Worm (Caenorhabditis elegans) whole organism, L4 larva: ENCODE data around the gene haf-1.

Experiments used
- T26A8.4 ChIP-seq: fragments of 200-800 bp; sonication (Bioruptor generic); IDR thresholded peaks from 2 replicates; pipeline ENCODE4 v1.3.6; 2022; ENCODE audit warnings: missing genetic modification characterization, missing compliant biosample characterization
- ZK337.2 ChIP-seq: fragments of 200-800 bp; sonication (Bioruptor generic); IDR thresholded peaks from 2 replicates; pipeline ENCODE4 v1.3.6; 2022; ENCODE audit warnings: missing genetic modification reagents, missing genetic modification characterization, missing compliant biosample characterization
- aha-1 ChIP-seq: fragments of 150-350 bp; peaks from one replicate; lab custom pipeline; 2014; ENCODE audit warnings: missing biosample characterization, missing genetic modification characterization
- ceh-20 ChIP-seq: fragments of 200-800 bp; sonication (Bioruptor generic); IDR thresholded peaks from 2 replicates; pipeline ENCODE4 v1.3.6; 2022; ENCODE audit warnings: missing genetic modification reagents, missing genetic modification characterization, missing compliant biosample characterization
- ceh-32 ChIP-seq: sonication (generic microtip); optimal IDR thresholded peaks from 2 replicates; lab custom pipeline; 2016; ENCODE audit warnings: mild to moderate bottlenecking, missing genetic modification characterization, missing compliant biosample characterization; ENCODE audit not compliant: poor library complexity
- ceh-82 ChIP-seq: sonication (generic microtip); optimal IDR thresholded peaks from 2 replicates; lab custom pipeline; 2017; ENCODE audit warnings: missing biosample characterization, missing genetic modification characterization
- daf-16 ChIP-seq, 3 experiments: sonication (generic microtip); optimal IDR thresholded peaks; 2 replicates each; lab custom pipeline; 2016 to 2017; ENCODE audit warnings: missing genetic modification characterization in 3 of 3, missing genetic modification reagents in 3 of 3, mild to moderate bottlenecking in 2 of 3, missing compliant biosample characterization in 2 of 3, missing biosample characterization in 1 of 3, moderate library complexity in 1 of 3
- dve-1 ChIP-seq: sonication (generic microtip); optimal IDR thresholded peaks from 2 replicates; lab custom pipeline; 2017; ENCODE audit warnings: antibody characterized with exemption, mild to moderate bottlenecking, missing genetic modification characterization, missing compliant biosample characterization; ENCODE audit not compliant: insufficient read depth
- egl-27 ChIP-seq: sonication (generic microtip); optimal IDR thresholded peaks from 3 replicates; lab custom pipeline; 2017; ENCODE audit warnings: missing biosample characterization, missing genetic modification reagents, missing genetic modification characterization
- hif-1 ChIP-seq, 2 experiments: sonication (generic microtip); optimal IDR thresholded peaks; 2 replicates each; lab custom pipeline; 2016 to 2017; ENCODE audit warnings: missing compliant biosample characterization in 2 of 2, missing genetic modification characterization in 2 of 2, missing genetic modification reagents in 2 of 2, missing genotype in 2 of 2, mild to moderate bottlenecking in 1 of 2
- hlh-11 ChIP-seq: fragments of 200-800 bp; sonication (Bioruptor generic); optimal IDR thresholded peaks from 2 replicates; lab custom pipeline; 2018; ENCODE audit warnings: mild to moderate bottlenecking, missing genetic modification characterization, missing compliant biosample characterization
- hlh-30 ChIP-seq: sonication (generic microtip); optimal IDR thresholded peaks from 2 replicates; lab custom pipeline; 2017; ENCODE audit warnings: antibody characterized with exemption, mild to moderate bottlenecking, missing genetic modification characterization, missing compliant biosample characterization; ENCODE audit not compliant: insufficient read depth
- hmg-1.1 ChIP-seq: fragments of 200-800 bp; sonication (Bioruptor generic); IDR thresholded peaks from 2 replicates; pipeline ENCODE4 v1.3.6; 2022; ENCODE audit warnings: missing genetic modification reagents, missing genetic modification characterization, missing compliant biosample characterization
- lin-38 ChIP-seq: fragments of 200-800 bp; sonication (Bioruptor generic); IDR thresholded peaks from 2 replicates; pipeline ENCODE4 v1.3.6; 2022; ENCODE audit warnings: missing genetic modification reagents, missing genetic modification characterization, missing compliant biosample characterization
- lin-39 ChIP-seq: fragments of 150-350 bp; optimal IDR thresholded peaks from 2 replicates; lab custom pipeline; 2014; ENCODE audit warnings: missing biosample characterization, missing genetic modification reagents, missing genetic modification characterization
- lsy-2 ChIP-seq, 2 experiments: fragments of 150-350 bp in 1 of 2; sonication (generic microtip) in 1 of 2; optimal IDR thresholded peaks; 2 replicates each; lab custom pipeline; 2014 to 2017; ENCODE audit warnings: missing biosample characterization in 2 of 2, missing genetic modification characterization in 2 of 2
- madf-9 ChIP-seq: fragments of 200-800 bp; sonication (Bioruptor generic); conservative IDR thresholded peaks from 2 replicates; pipeline ENCODE4 v1.3.6; 2022; ENCODE audit warnings: missing genetic modification reagents, missing genetic modification characterization, missing compliant biosample characterization
- mdl-1 ChIP-seq, 2 experiments: fragments of 150-350 bp in 1 of 2; sonication (generic microtip) in 1 of 2; optimal IDR thresholded peaks; 2 replicates each; lab custom pipeline; 2014 to 2017; ENCODE audit warnings: missing biosample characterization in 2 of 2, missing genetic modification characterization in 2 of 2
- mep-1 ChIP-seq: fragments of 150-350 bp; sonication (generic microtip); optimal IDR thresholded peaks from 3 replicates; lab custom pipeline; 2014; ENCODE audit warnings: missing biosample characterization, missing genetic modification characterization
- mes-2 ChIP-seq: sonication (generic microtip); optimal IDR thresholded peaks from 2 replicates; lab custom pipeline; 2016; ENCODE audit warnings: missing genotype, mild to moderate bottlenecking, missing genetic modification characterization, missing compliant biosample characterization; ENCODE audit not compliant: poor library complexity, severe bottlenecking
- mxl-2 ChIP-seq: fragments of 200-800 bp; sonication (Bioruptor generic); conservative IDR thresholded peaks from 2 replicates; pipeline ENCODE4 v1.3.6; 2022; ENCODE audit warnings: missing genetic modification reagents, missing genetic modification characterization, missing compliant biosample characterization
- nhr-28 ChIP-seq: fragments of 150-350 bp; optimal IDR thresholded peaks from 2 replicates; lab custom pipeline; 2014; ENCODE audit warnings: missing biosample characterization, missing genetic modification characterization
- nhr-41 ChIP-seq: fragments of 200-800 bp; sonication (Bioruptor generic); IDR thresholded peaks from 2 replicates; pipeline ENCODE4 v1.3.6; 2022; ENCODE audit warnings: missing genetic modification reagents, missing genetic modification characterization, missing compliant biosample characterization
- pha-4 ChIP-seq, 2 experiments: fragments of 150-350 bp in 1 of 2; fragments of 200-800 bp in 1 of 2; sonication (Bioruptor generic) in 1 of 2; IDR thresholded peaks in 1 of 2; optimal IDR thresholded peaks in 1 of 2; 2 replicates each; pipeline versions ENCODE4 v1.3.6 to Lab custom; 2014 to 2022; ENCODE audit warnings: missing genetic modification characterization in 2 of 2, missing genetic modification reagents in 2 of 2, missing biosample characterization in 1 of 2, missing compliant biosample characterization in 1 of 2
- php-3 ChIP-seq: fragments of 200-800 bp; sonication (Bioruptor generic); IDR thresholded peaks from 2 replicates; pipeline ENCODE4 v1.3.6; 2022; ENCODE audit warnings: missing genetic modification reagents, missing genetic modification characterization, missing compliant biosample characterization
- rbr-2 ChIP-seq: sonication (generic microtip); optimal IDR thresholded peaks from 2 replicates; lab custom pipeline; 2016; ENCODE audit warnings: missing genotype, missing genetic modification characterization, missing compliant biosample characterization
- snpc-1.2 ChIP-seq: fragments of 200-800 bp; sonication (Bioruptor generic); IDR thresholded peaks from 2 replicates; pipeline ENCODE4 v1.3.6; 2022; ENCODE audit warnings: missing genetic modification reagents, missing genetic modification characterization, missing compliant biosample characterization
- snpc-4 ChIP-seq: fragments of 150-350 bp; optimal IDR thresholded peaks from 2 replicates; lab custom pipeline; 2014; ENCODE audit warnings: missing biosample characterization, missing genetic modification characterization
- unc-130 ChIP-seq: sonication (generic microtip); optimal IDR thresholded peaks from 2 replicates; lab custom pipeline; 2016; ENCODE audit warnings: missing genetic modification reagents, missing genetic modification characterization, missing compliant biosample characterization
- unc-62 ChIP-seq, 3 experiments: fragments of 150-350 bp in 1 of 3; sonication (generic microtip); optimal IDR thresholded peaks in 2 of 3; peaks in 1 of 3; 1 replicate in 1 of 3; 2 replicates in 2 of 3; lab custom pipeline; 2014 to 2017; ENCODE audit warnings: missing biosample characterization in 3 of 3, missing genetic modification characterization in 3 of 3, missing genetic modification reagents in 3 of 3, missing genotype in 1 of 3
- zip-11 ChIP-seq: fragments of 200-800 bp; sonication (Bioruptor generic); IDR thresholded peaks from 2 replicates; pipeline ENCODE4 v1.3.6; 2022; ENCODE audit warnings: missing genetic modification characterization, missing compliant biosample characterization
- ztf-11 ChIP-seq: fragments of 150-350 bp; optimal IDR thresholded peaks from 2 replicates; lab custom pipeline; 2014; ENCODE audit warnings: missing biosample characterization, missing genetic modification characterization
- ztf-7 ChIP-seq: fragments of 150-350 bp; optimal IDR thresholded peaks from 2 replicates; lab custom pipeline; 2014; ENCODE audit warnings: missing biosample characterization, missing genetic modification characterization

haf-1 gene

ce11 chrIV:17376127-17376526 is at the start of gene haf-1:
Gene haf-1 (plus strand): TSS chrIV:17376427.
- TF ChIP-seq zip-11 (GFP tag; lab: Robert Waterston, UW) (no peak), php-3 (GFP tag; lab: Robert Waterston, UW) (no peak), ztf-11 (no peak), snpc-4 (tag; lab: Kevin White, UChicago) (no peak), daf-16 (GFP tag; optimal IDR thresholded peaks at IDR 0.05; lab: Kevin White, UChicago) (no peak), daf-16 (tag; optimal IDR thresholded peaks at IDR 0.05; lab: Kevin White, UChicago) (peak; percentile 59), nhr-28 (tag; lab: Kevin White, UChicago) (no peak)
- TF ChIP-seq, all 104 proteins: peak for 1

- peak; percentile 15 for TF ChIP-seq dve-1 (tag; lab: Kevin White, UChicago)
- no peak for TF ChIP-seq pha-4 (GFP tag; IDR thresholded peaks at IDR 0.05; lab: Robert Waterston, UW)
- TF ChIP-seq pha-4 (tag; optimal IDR thresholded peaks at IDR 0.05; lab: Kevin White, UChicago) = no peak
- no peak for TF ChIP-seq madf-9
- TF ChIP-seq lin-39 (tag; lab: Kevin White, UChicago) = no peak
- no peak for TF ChIP-seq ZK337.2 (GFP tag; lab: Robert Waterston, UW)
- TF ChIP-seq nhr-28 (tag; lab: Kevin White, UChicago) = no peak
- no peak for TF ChIP-seq daf-16 (GFP tag; optimal IDR thresholded peaks at IDR 0.05; lab: Kevin White, UChicago)
- TF ChIP-seq daf-16 (tag; optimal IDR thresholded peaks at IDR 0.05; lab: Kevin White, UChicago) = peak; percentile 3
- TF ChIP-seq mes-2 (tag; lab: Kevin White, UChicago) = peak; percentile 29
- no peak for TF ChIP-seq egl-27 (tag; lab: Kevin White, UChicago)
- peak; percentile 41; the same call in 1 of the 2 replicates for TF ChIP-seq hmg-1.1 (GFP tag; lab: Robert Waterston, UW)
- no peak for TF ChIP-seq ceh-20
Observed at ce11 chrIV:17328834-17329233, 47.4 kb upstream of the haf-1 start, which contains the start of gene ceh-88. Gene ceh-88 (plus strand): TSS chrIV:17329188.

ce11 chrIV:17331100-17331577 is 45.1 kb upstream of the haf-1 start, which contains the start of gene C49C3.6:
Gene C49C3.6 (plus strand): TSS chrIV:17331527.
- TF ChIP-seq ceh-82 (no peak), lsy-2 (tag; optimal IDR thresholded peaks at IDR 0.05; lab: Kevin White, UChicago) (peak in 1 of 2 experiments; percentile 42), mes-2 (tag; lab: Kevin White, UChicago) (peak; percentile 28), snpc-1.2 (GFP tag; lab: Robert Waterston, UW) (peak; percentile 61; the same call in 1 of the 2 replicates), lin-38 (GFP tag; lab: Robert Waterston, UW) (peak; percentile 72), daf-16 (GFP tag; optimal IDR thresholded peaks at IDR 0.05; lab: Kevin White, UChicago) (no peak), daf-16 (tag; optimal IDR thresholded peaks at IDR 0.05; lab: Kevin White, UChicago) (peak; percentile 1)

- TF ChIP-seq T26A8.4 (GFP tag; lab: Robert Waterston, UW) (no peak), aha-1 (tag; lab: Kevin White, UChicago) (peak; percentile 86), ceh-32 (tag; lab: Kevin White, UChicago) (no peak)
Observed at ce11 chrIV:17332261-17332660, 44.0 kb upstream of the haf-1 start, which contains the start of gene C49C3.7. Gene C49C3.7 (plus strand): TSS chrIV:17332561.

- peak in 1 of 2 experiments; percentile 54 for TF ChIP-seq lsy-2 (tag; optimal IDR thresholded peaks at IDR 0.05; lab: Kevin White, UChicago)
- TF ChIP-seq ceh-82 = no peak
- TF ChIP-seq hlh-30 (tag; lab: Kevin White, UChicago) = peak; percentile 96
- no peak for TF ChIP-seq nhr-41 (GFP tag; lab: Robert Waterston, UW)
- TF ChIP-seq hlh-11 (tag; lab: Kevin White, UChicago) = peak; percentile 28
- TF ChIP-seq mep-1 = peak; percentile 42
- peak in 1 of 2 experiments; percentile 10 for TF ChIP-seq mdl-1 (tag; optimal IDR thresholded peaks at IDR 0.05; lab: Kevin White, UChicago)
- TF ChIP-seq lin-38 (GFP tag; lab: Robert Waterston, UW) = peak; percentile 48; the same call in 1 of the 2 replicates
- TF ChIP-seq mes-2 (tag; lab: Kevin White, UChicago) = peak; percentile 47
- peak; percentile 45 for TF ChIP-seq dve-1 (tag; lab: Kevin White, UChicago)
- peak; percentile 21 for TF ChIP-seq nhr-28 (tag; lab: Kevin White, UChicago)
- peak in 1 of 2 experiments; percentile 83 for TF ChIP-seq hif-1 (tag; optimal IDR thresholded peaks at IDR 0.05; lab: Kevin White, UChicago)
- TF ChIP-seq mxl-2 (GFP tag; lab: Robert Waterston, UW) = no peak
- 0 out of 2 replicates have a peak, but pooled peaks have one; percentile 8 for TF ChIP-seq hmg-1.1 (GFP tag; lab: Robert Waterston, UW)
- TF ChIP-seq unc-62 (GFP tag; optimal IDR thresholded peaks at IDR 0.05 in 1 of 2; lab: Kevin White, UChicago) = peak in 1 of 2 experiments; percentile 80
- TF ChIP-seq unc-62 (tag; optimal IDR thresholded peaks at IDR 0.05; lab: Kevin White, UChicago) = no peak
- TF ChIP-seq daf-16 (GFP tag; optimal IDR thresholded peaks at IDR 0.05; lab: Kevin White, UChicago) = no peak
- TF ChIP-seq daf-16 (tag; optimal IDR thresholded peaks at IDR 0.05; lab: Kevin White, UChicago) = peak; percentile 23
- peak; percentile 10 for TF ChIP-seq rbr-2
- no peak for TF ChIP-seq ztf-7 (tag; lab: Kevin White, UChicago)
- no peak for TF ChIP-seq unc-130 (GFP tag; lab: Kevin White, UChicago)
Observed at ce11 chrIV:17333542-17334281, 42.5 kb upstream of the haf-1 start, which contains the start of gene C49C3.15. Gene C49C3.15 (plus strand): TSS chrIV:17334231.
